Worm (Caenorhabditis elegans): ENCODE results near the gene srz-23.
A peak's percentile ranks its signal among the peaks of the same experiment; 100 is the strongest.

Gene srz-23

ce11 chrIV:3440848-3441247 is 12.6 kb upstream of the srz-23 start, which contains the start of gene grd-10:
grd-10 (plus strand) TSS chrIV:3441055.
- peak; percentile 72 for TF ChIP-seq elt-1 (tag; optimal IDR thresholded peaks at IDR 0.05)
- peak; percentile 54 for TF ChIP-seq sma-9 (GFP tag; optimal IDR thresholded peaks at IDR 0.05)
- no peak for TF ChIP-seq sma-9 (tag; optimal IDR thresholded peaks at IDR 0.05)
- peak; percentile 70 for TF ChIP-seq ceh-16 (tag; optimal IDR thresholded peaks at IDR 0.05)
- no peak for TF ChIP-seq C34F6.9 (tag; optimal IDR thresholded peaks at IDR 0.05)
- no peak for TF ChIP-seq nhr-23 (tag; optimal IDR thresholded peaks at IDR 0.05)
- peak; percentile 35 for TF ChIP-seq nhr-25 (tag; optimal IDR thresholded peaks at IDR 0.05)

ce11 chrIV:3442513-3442912 is 10.9 kb upstream of the srz-23 start:
- TF ChIP-seq egl-27 (tag; optimal IDR thresholded peaks at IDR 0.05) (no peak), R02D3.7 (tag; optimal IDR thresholded peaks at IDR 0.05) (no peak)

ce11 chrIV:3444101-3444500 is 9.3 kb upstream of the srz-23 start, which contains the start of gene F09D12.2:
F09D12.2 (minus strand) TSS chrIV:3444201.
- TF ChIP-seq aly-2 (tag; optimal IDR thresholded peaks at IDR 0.05) (no peak), ceh-16 (tag; optimal IDR thresholded peaks at IDR 0.05) (no peak), blmp-1 (tag; optimal IDR thresholded peaks at IDR 0.05; ENCODE audit: insufficient read depth) (no peak), C34F6.9 (tag; optimal IDR thresholded peaks at IDR 0.05) (no peak), unc-55 (GFP tag; optimal IDR thresholded peaks at IDR 0.05) (no peak), lin-11 (tag; optimal IDR thresholded peaks at IDR 0.05) (no peak), Y55F3AM.14 (GFP tag; optimal IDR thresholded peaks at IDR 0.05) (no peak), snpc-4 (tag; optimal IDR thresholded peaks at IDR 0.05) (no peak), dmd-4 (tag; optimal IDR thresholded peaks at IDR 0.05) (no peak), unc-62 (GFP tag; optimal IDR thresholded peaks at IDR 0.05) (no peak), elt-3 (tag; optimal IDR thresholded peaks at IDR 0.05) (no peak), nhr-23 (tag; optimal IDR thresholded peaks at IDR 0.05) (no peak), nhr-129 (tag; optimal IDR thresholded peaks at IDR 0.05) (no peak), ceh-82 (tag; optimal IDR thresholded peaks at IDR 0.05) (no peak), peb-1 (tag; optimal IDR thresholded peaks at IDR 0.05) (no peak), lsy-2 (tag; optimal IDR thresholded peaks at IDR 0.05) (no peak), crh-2 (tag; optimal IDR thresholded peaks at IDR 0.05) (no peak), R02D3.7 (tag; optimal IDR thresholded peaks at IDR 0.05) (no peak), ztf-1 (GFP tag; conservative IDR thresholded peaks at IDR 0.05) (no peak)

ce11 chrIV:3444614-3445013 is 8.8 kb upstream of the srz-23 start, which contains the start of gene F58E2.5:
F58E2.5 (plus strand) TSS chrIV:3444914.
- TF ChIP-seq sma-3 (GFP tag; optimal IDR thresholded peaks at IDR 0.05) (no peak), crh-2 (tag; optimal IDR thresholded peaks at IDR 0.05) (no peak), R02D3.7 (tag; optimal IDR thresholded peaks at IDR 0.05) (no peak)

- TF ChIP-seq mab-5 (tag; optimal IDR thresholded peaks at IDR 0.05) (no peak), ztf-4 (tag; optimal IDR thresholded peaks at IDR 0.05) (no peak), unc-39 (tag; optimal IDR thresholded peaks at IDR 0.05) (no peak), nhr-10 (tag; optimal IDR thresholded peaks at IDR 0.05) (no peak), aly-2 (tag; optimal IDR thresholded peaks at IDR 0.05) (no peak), dmd-4 (tag; optimal IDR thresholded peaks at IDR 0.05) (no peak), nhr-25 (tag; optimal IDR thresholded peaks at IDR 0.05) (no peak), mbf-1 (tag; optimal IDR thresholded peaks at IDR 0.05) (no peak), unc-55 (GFP tag; optimal IDR thresholded peaks at IDR 0.05) (no peak), blmp-1 (tag; optimal IDR thresholded peaks at IDR 0.05; ENCODE audit: insufficient read depth) (no peak), crh-2 (tag; optimal IDR thresholded peaks at IDR 0.05) (no peak), fos-1 (tag; optimal IDR thresholded peaks at IDR 0.05) (no peak), nhr-6 (tag; optimal IDR thresholded peaks at IDR 0.05) (no peak), Y55F3AM.14 (GFP tag; optimal IDR thresholded peaks at IDR 0.05) (no peak), ztf-1 (GFP tag; conservative IDR thresholded peaks at IDR 0.05) (no peak), elt-3 (tag; optimal IDR thresholded peaks at IDR 0.05) (no peak), ceh-82 (tag; optimal IDR thresholded peaks at IDR 0.05) (no peak), peb-1 (tag; optimal IDR thresholded peaks at IDR 0.05) (no peak), ztf-11 (tag; optimal IDR thresholded peaks at IDR 0.05) (no peak), ceh-16 (tag; optimal IDR thresholded peaks at IDR 0.05) (no peak)
Observed at ce11 chrIV:3447350-3447749, 6.1 kb upstream of the srz-23 start.

- TF ChIP-seq snpc-4 (tag; optimal IDR thresholded peaks at IDR 0.05): no peak
- no peak for TF ChIP-seq elt-3 (tag; optimal IDR thresholded peaks at IDR 0.05)
- TF ChIP-seq lin-13 (GFP tag; optimal IDR thresholded peaks at IDR 0.05): no peak
- TF ChIP-seq nhr-12 (tag; optimal IDR thresholded peaks at IDR 0.05): no peak
- TF ChIP-seq unc-39 (tag; optimal IDR thresholded peaks at IDR 0.05): no peak
- no peak for TF ChIP-seq skn-1 (tag; optimal IDR thresholded peaks at IDR 0.05)
Observed at ce11 chrIV:3452516-3452915, 892 bp upstream of the srz-23 start.

All from whole organism, L2 larva.